Worm (Caenorhabditis elegans): Measurements from ENCODE around the gene mth-1.
"Not testable (repeated sequence)": the region's sequence is repeated elsewhere in the genome, so short reads cannot be mapped to it uniquely, and the experiment has no call there.

The mth-1 gene

ce11 chrII:4173398-4173797, 30.2 kb downstream of the mth-1 start, which contains the start of gene R03H10.6:
TSS of gene R03H10.6 (minus strand) at chrII:4173498.
- TF ChIP-seq xbp-1 (tag; optimal IDR thresholded peaks at IDR 0.05): no peak
- TF ChIP-seq F16B12.6 (tag; optimal IDR thresholded peaks at IDR 0.05): no peak
- no peak for TF ChIP-seq zip-4 (GFP tag; optimal IDR thresholded peaks at IDR 0.05)
- no peak for TF ChIP-seq fkh-4 (tag; optimal IDR thresholded peaks at IDR 0.05; ENCODE audit: borderline replicate concordance)
- TF ChIP-seq unc-30 (tag; optimal IDR thresholded peaks at IDR 0.05): no peak
- TF ChIP-seq blmp-1 (tag; optimal IDR thresholded peaks at IDR 0.05): no peak
- TF ChIP-seq ztf-4 (tag; optimal IDR thresholded peaks at IDR 0.05): no peak
- no peak for TF ChIP-seq nhr-20 (tag; optimal IDR thresholded peaks at IDR 0.05)
- TF ChIP-seq lin-15B (tag; optimal IDR thresholded peaks at IDR 0.05): no peak
- TF ChIP-seq nhr-77 (tag; optimal IDR thresholded peaks at IDR 0.05): no peak
- TF ChIP-seq lsy-2 (tag; optimal IDR thresholded peaks at IDR 0.05): no peak
- TF ChIP-seq C16A3.4 (tag; optimal IDR thresholded peaks at IDR 0.05): no peak
- TF ChIP-seq fkh-8 (tag; optimal IDR thresholded peaks at IDR 0.05): no peak
- TF ChIP-seq nhr-19 (GFP tag; conservative IDR thresholded peaks at IDR 0.05): no peak
- no peak for TF ChIP-seq nhr-85 (tag)
- TF ChIP-seq elt-2 (tag; optimal IDR thresholded peaks at IDR 0.05): no peak
- no peak for TF ChIP-seq mef-2 (tag; optimal IDR thresholded peaks at IDR 0.05)
- TF ChIP-seq ets-5 (GFP tag; IDR thresholded peaks at IDR 0.05): no peak
- no peak for TF ChIP-seq mdl-1 (tag; optimal IDR thresholded peaks at IDR 0.05)
- no peak for TF ChIP-seq pax-3 (tag; optimal IDR thresholded peaks at IDR 0.05)

- TF ChIP-seq egl-27 (tag; optimal IDR thresholded peaks at IDR 0.05): no peak
- no peak for TF ChIP-seq ztf-4 (tag; optimal IDR thresholded peaks at IDR 0.05)
- TF ChIP-seq zag-1 (tag; optimal IDR thresholded peaks at IDR 0.05): no peak
- no peak for TF ChIP-seq pax-3 (tag; optimal IDR thresholded peaks at IDR 0.05)
- no peak for TF ChIP-seq ets-5 (GFP tag; IDR thresholded peaks at IDR 0.05)
- no peak for TF ChIP-seq sptf-1 (tag; optimal IDR thresholded peaks at IDR 0.05)
- TF ChIP-seq swsn-7 (tag; optimal IDR thresholded peaks at IDR 0.05): no peak
- no peak for TF ChIP-seq hlh-4 (tag; optimal IDR thresholded peaks at IDR 0.05)
- TF ChIP-seq xbp-1 (tag; optimal IDR thresholded peaks at IDR 0.05): no peak
- no peak for TF ChIP-seq egl-13 (tag; optimal IDR thresholded peaks at IDR 0.05)
- TF ChIP-seq grh-1 (GFP tag; IDR thresholded peaks at IDR 0.05): no peak
- TF ChIP-seq fkh-8 (tag; optimal IDR thresholded peaks at IDR 0.05): no peak
- no peak for TF ChIP-seq unc-62 (GFP tag; optimal IDR thresholded peaks at IDR 0.05)
- no peak for TF ChIP-seq mab-9 (GFP tag; IDR thresholded peaks at IDR 0.05)
- TF ChIP-seq sox-4 (tag; optimal IDR thresholded peaks at IDR 0.05): no peak
- no peak for TF ChIP-seq nhr-11 (tag; optimal IDR thresholded peaks at IDR 0.05)
- TF ChIP-seq mef-2 (tag; optimal IDR thresholded peaks at IDR 0.05): no peak
- TF ChIP-seq aly-2 (tag; optimal IDR thresholded peaks at IDR 0.05): no peak
These were observed 33.1 kb downstream of the mth-1 start, which contains the start of gene R03H10.5 for ce11 chrII:4170508-4170907. TSS of gene R03H10.5 (minus strand) at chrII:4170608.

ce11 chrII:4168404-4168803, 35.2 kb downstream of the mth-1 start, which contains the start of gene R03H10.4:
TSS of gene R03H10.4 (minus strand) at chrII:4168504.
- TF ChIP-seq ztf-4, fkh-8, blmp-1 (tag; optimal IDR thresholded peaks at IDR 0.05): not testable (repeated sequence)

- TF ChIP-seq C34B4.2 (tag; optimal IDR thresholded peaks at IDR 0.05) (no peak), nhr-19 (GFP tag; conservative IDR thresholded peaks at IDR 0.05) (no peak), grh-1 (GFP tag; IDR thresholded peaks at IDR 0.05) (no peak), egl-13 (tag; optimal IDR thresholded peaks at IDR 0.05) (no peak), ets-5 (GFP tag; IDR thresholded peaks at IDR 0.05) (no peak)
These were observed 35.7 kb downstream of the mth-1 start for ce11 chrII:4167833-4168232.

- TF ChIP-seq lin-39 (tag; optimal IDR thresholded peaks at IDR 0.05) (no peak), zag-1 (tag; optimal IDR thresholded peaks at IDR 0.05) (no peak), nhr-20 (tag; optimal IDR thresholded peaks at IDR 0.05) (no peak), ceh-8 (GFP tag; optimal IDR thresholded peaks at IDR 0.05) (no peak), irx-1 (tag; optimal IDR thresholded peaks at IDR 0.05) (no peak), ets-5 (GFP tag; IDR thresholded peaks at IDR 0.05) (no peak), fkh-10 (GFP tag; optimal IDR thresholded peaks at IDR 0.05) (no peak)
These were observed 44.0 kb downstream of the mth-1 start for ce11 chrII:4159570-4159969.
